Worm (Caenorhabditis elegans) whole organism, late embryonic: ENCODE data around the gene pnp-1.

Experiments used
- C08G9.2 ChIP-seq: sonication (generic microtip); optimal IDR thresholded peaks from 2 replicates; lab custom pipeline; 2016; ENCODE audit warnings: mild to moderate bottlenecking, missing genetic modification characterization, moderate library complexity, missing compliant biosample characterization
- C38D4.7 ChIP-seq: fragments of 200-800 bp; sonication (Bioruptor generic); optimal IDR thresholded peaks from 2 replicates; lab custom pipeline; 2018; ENCODE audit warnings: mild to moderate bottlenecking, missing genetic modification characterization, moderate library complexity, missing compliant biosample characterization
- F13H6.1 ChIP-seq: sonication (generic microtip); optimal IDR thresholded peaks from 2 replicates; lab custom pipeline; 2016; ENCODE audit warnings: missing genetic modification characterization, missing compliant biosample characterization
- K09A11.1 ChIP-seq: sonication (generic microtip); optimal IDR thresholded peaks from 2 replicates; lab custom pipeline; 2017; ENCODE audit warnings: antibody characterized with exemption, mild to moderate bottlenecking, missing genetic modification characterization, missing compliant biosample characterization; ENCODE audit not compliant: insufficient read depth
- T23F11.4 ChIP-seq: fragments of 200-800 bp; sonication (Bioruptor generic); optimal IDR thresholded peaks from 2 replicates; lab custom pipeline; 2018; ENCODE audit warnings: mild to moderate bottlenecking, missing genetic modification characterization, missing compliant biosample characterization
- Y22D7AL.16 ChIP-seq: sonication (generic microtip); optimal IDR thresholded peaks from 2 replicates; lab custom pipeline; 2016; ENCODE audit warnings: missing genetic modification characterization, missing compliant biosample characterization
- ama-1 ChIP-seq: fragments of 150-350 bp; optimal IDR thresholded peaks from 2 replicates; lab custom pipeline; 2014
- ceh-18 ChIP-seq: sonication (generic microtip); optimal IDR thresholded peaks from 2 replicates; lab custom pipeline; 2016; ENCODE audit warnings: missing genetic modification characterization, missing compliant biosample characterization
- ceh-19 ChIP-seq: fragments of 200-800 bp; sonication (Bioruptor generic); optimal IDR thresholded peaks from 2 replicates; lab custom pipeline; 2018; ENCODE audit warnings: mild to moderate bottlenecking, missing genetic modification characterization, missing compliant biosample characterization
- ceh-31 ChIP-seq: sonication (generic microtip); optimal IDR thresholded peaks from 2 replicates; lab custom pipeline; 2016; ENCODE audit warnings: missing genetic modification characterization, missing compliant biosample characterization
- ceh-34 ChIP-seq: sonication (generic microtip); optimal IDR thresholded peaks from 2 replicates; lab custom pipeline; 2016; ENCODE audit warnings: mild to moderate bottlenecking, missing genetic modification characterization, missing compliant biosample characterization
- ceh-48 ChIP-seq: sonication (generic microtip); optimal IDR thresholded peaks from 2 replicates; lab custom pipeline; 2016; ENCODE audit warnings: missing genetic modification characterization, inconsistent platforms, missing compliant biosample characterization
- ceh-6 ChIP-seq: fragments of 200-800 bp; sonication (Bioruptor generic); optimal IDR thresholded peaks from 2 replicates; lab custom pipeline; 2018; ENCODE audit warnings: mild to moderate bottlenecking, missing genetic modification characterization, missing compliant biosample characterization
- ceh-9 ChIP-seq: sonication (generic microtip); optimal IDR thresholded peaks from 2 replicates; lab custom pipeline; 2016; ENCODE audit warnings: mild to moderate bottlenecking, missing genetic modification characterization, inconsistent platforms, missing compliant biosample characterization
- che-1 ChIP-seq: sonication (generic microtip); optimal IDR thresholded peaks from 2 replicates; lab custom pipeline; 2016; ENCODE audit warnings: mild to moderate bottlenecking, missing genetic modification characterization, missing compliant biosample characterization
- dve-1 ChIP-seq: sonication (generic microtip); optimal IDR thresholded peaks from 2 replicates; lab custom pipeline; 2017; ENCODE audit warnings: antibody characterized with exemption, mild to moderate bottlenecking, missing genetic modification characterization, missing compliant biosample characterization
- elt-2 ChIP-seq: sonication (generic microtip); optimal IDR thresholded peaks from 2 replicates; lab custom pipeline; 2016; ENCODE audit warnings: missing genetic modification reagents, missing genetic modification characterization, missing compliant biosample characterization
- elt-4 ChIP-seq: sonication (generic microtip); optimal IDR thresholded peaks from 2 replicates; lab custom pipeline; 2016; ENCODE audit warnings: missing genetic modification characterization, missing compliant biosample characterization
- ets-4 ChIP-seq: sonication (generic microtip); optimal IDR thresholded peaks from 2 replicates; lab custom pipeline; 2016; ENCODE audit warnings: missing genetic modification characterization, missing compliant biosample characterization
- eyg-1 ChIP-seq: sonication (generic microtip); optimal IDR thresholded peaks from 2 replicates; lab custom pipeline; 2016; ENCODE audit warnings: missing genotype, missing genetic modification characterization, missing compliant biosample characterization
- fax-1 ChIP-seq: sonication (generic microtip); optimal IDR thresholded peaks from 2 replicates; lab custom pipeline; 2016; ENCODE audit warnings: missing genotype, missing genetic modification characterization, missing compliant biosample characterization
- fkh-10 ChIP-seq: fragments of 150-350 bp; optimal IDR thresholded peaks from 2 replicates; lab custom pipeline; 2014; ENCODE audit warnings: missing biosample characterization, missing genetic modification reagents, missing genetic modification characterization
- hlh-15 ChIP-seq: sonication (generic microtip); optimal IDR thresholded peaks from 2 replicates; lab custom pipeline; 2016; ENCODE audit warnings: missing genetic modification characterization, missing compliant biosample characterization
- hlh-30 ChIP-seq: sonication (generic microtip); optimal IDR thresholded peaks from 2 replicates; lab custom pipeline; 2017; ENCODE audit warnings: antibody characterized with exemption, missing genetic modification characterization, missing compliant biosample characterization; ENCODE audit not compliant: insufficient read depth
- lin-11 ChIP-seq: fragments of 200-800 bp; sonication (Bioruptor generic); optimal IDR thresholded peaks from 2 replicates; lab custom pipeline; 2018; ENCODE audit warnings: mild to moderate bottlenecking, missing genetic modification characterization, missing compliant biosample characterization
- nfya-1 ChIP-seq: sonication (generic microtip); optimal IDR thresholded peaks from 2 replicates; lab custom pipeline; 2017; ENCODE audit warnings: missing genetic modification characterization, mild to moderate bottlenecking, missing compliant biosample characterization, antibody characterized with exemption, moderate library complexity
- nhr-11 ChIP-seq: fragments of 150-350 bp; optimal IDR thresholded peaks from 2 replicates; lab custom pipeline; 2014; ENCODE audit warnings: missing biosample characterization, missing genetic modification characterization
- pag-3 ChIP-seq: sonication (generic microtip); optimal IDR thresholded peaks from 2 replicates; lab custom pipeline; 2016; ENCODE audit warnings: missing compliant biosample characterization, missing genetic modification characterization, borderline replicate concordance
- pat-9 ChIP-seq: fragments of 200-800 bp; sonication (Bioruptor generic); optimal IDR thresholded peaks from 2 replicates; lab custom pipeline; 2018; ENCODE audit warnings: mild to moderate bottlenecking, missing genetic modification characterization, moderate library complexity, missing compliant biosample characterization
- pax-1 ChIP-seq: fragments of 150-350 bp; optimal IDR thresholded peaks from 2 replicates; lab custom pipeline; 2014; ENCODE audit warnings: missing biosample characterization, missing genetic modification characterization
- pha-2 ChIP-seq: sonication (generic microtip); optimal IDR thresholded peaks from 2 replicates; lab custom pipeline; 2017; ENCODE audit warnings: mild to moderate bottlenecking, missing genetic modification characterization, missing compliant biosample characterization
- pha-4 ChIP-seq: fragments of 150-350 bp; optimal IDR thresholded peaks from 2 replicates; lab custom pipeline; 2018; ENCODE audit warnings: missing biosample characterization, missing genetic modification reagents, missing genetic modification characterization
- pqm-1 ChIP-seq: sonication (generic microtip); optimal IDR thresholded peaks from 2 replicates; lab custom pipeline; 2016; ENCODE audit warnings: missing genetic modification characterization, missing compliant biosample characterization
- rnt-1 ChIP-seq: sonication (generic microtip); optimal IDR thresholded peaks from 2 replicates; lab custom pipeline; 2016; ENCODE audit warnings: missing genetic modification characterization, missing compliant biosample characterization
- sox-2 ChIP-seq: fragments of 200-800 bp; sonication (Bioruptor generic); IDR thresholded peaks from 2 replicates; pipeline ENCODE4 v1.3.6; 2022; ENCODE audit warnings: missing genetic modification reagents, missing genetic modification characterization, missing compliant biosample characterization
- sox-4 ChIP-seq: sonication (generic microtip); optimal IDR thresholded peaks from 2 replicates; lab custom pipeline; 2017; ENCODE audit warnings: mild to moderate bottlenecking, missing genetic modification characterization, inconsistent platforms, missing compliant biosample characterization
- syd-9 ChIP-seq: sonication (generic microtip); optimal IDR thresholded peaks from 2 replicates; lab custom pipeline; 2016; ENCODE audit warnings: mild to moderate bottlenecking, missing genetic modification characterization, moderate library complexity, missing compliant biosample characterization
- tbx-2 ChIP-seq: sonication (generic microtip); optimal IDR thresholded peaks from 2 replicates; lab custom pipeline; 2016; ENCODE audit warnings: missing genetic modification characterization, missing compliant biosample characterization
- tbx-7 ChIP-seq: sonication (generic microtip); optimal IDR thresholded peaks from 2 replicates; lab custom pipeline; 2016; ENCODE audit warnings: missing genotype, missing genetic modification characterization, missing compliant biosample characterization
- ttx-3 ChIP-seq: sonication (generic microtip); optimal IDR thresholded peaks from 2 replicates; lab custom pipeline; 2016; ENCODE audit warnings: missing genetic modification reagents, missing genetic modification characterization, missing compliant biosample characterization
- unc-3 ChIP-seq, 2 experiments: fragments of 200-800 bp in 1 of 2; sonication (Bioruptor generic) in 1 of 2; sonication (generic microtip) in 1 of 2; conservative IDR thresholded peaks in 1 of 2; optimal IDR thresholded peaks in 1 of 2; 2 replicates each; pipeline versions ENCODE4 v1.3.6 to Lab custom; 2016 to 2022; ENCODE audit warnings: missing compliant biosample characterization in 2 of 2, missing genetic modification characterization in 2 of 2, missing genetic modification reagents in 1 of 2
- unc-42 ChIP-seq: sonication (generic microtip); optimal IDR thresholded peaks from 2 replicates; lab custom pipeline; 2016; ENCODE audit warnings: missing genotype, missing genetic modification characterization, missing compliant biosample characterization
- unc-55 ChIP-seq: sonication (generic microtip); optimal IDR thresholded peaks from 2 replicates; lab custom pipeline; 2017; ENCODE audit warnings: missing biosample characterization, missing genetic modification reagents, missing genetic modification characterization
- unc-86 ChIP-seq: sonication (generic microtip); optimal IDR thresholded peaks from 2 replicates; lab custom pipeline; 2016; ENCODE audit warnings: missing genetic modification characterization, missing compliant biosample characterization
- zip-5 ChIP-seq: sonication (generic microtip); optimal IDR thresholded peaks from 2 replicates; lab custom pipeline; 2016; ENCODE audit warnings: missing genetic modification characterization, missing compliant biosample characterization
- ztf-16 ChIP-seq: sonication (generic microtip); optimal IDR thresholded peaks from 2 replicates; lab custom pipeline; 2017; ENCODE audit warnings: missing genetic modification characterization, missing compliant biosample characterization

pnp-1 gene

ce11 chrIV:257095-257494, 41.0 kb downstream of the pnp-1 start, which contains the start of gene R02D3.8:
Gene R02D3.8, minus strand, starts transcription at chrIV:257203.
- TF ChIP-seq T23F11.4 (GFP tag; lab: Kevin White, UChicago) (no peak), hlh-15 (tag; lab: Kevin White, UChicago) (no peak), nhr-11 (no peak), ceh-48 (tag; lab: Kevin White, UChicago) (no peak), ztf-16 (tag; lab: Kevin White, UChicago) (no peak), pag-3 (no peak), K09A11.1 (tag; lab: Kevin White, UChicago) (no peak), ceh-31 (peak; percentile 41), fax-1 (tag; lab: Kevin White, UChicago) (no peak), tbx-2 (tag; lab: Kevin White, UChicago) (peak; percentile 27), ceh-6 (GFP tag; lab: Kevin White, UChicago) (no peak), C08G9.2 (tag; lab: Kevin White, UChicago) (peak; percentile 12), eyg-1 (no peak), syd-9 (tag; lab: Kevin White, UChicago) (no peak), zip-5 (tag; lab: Kevin White, UChicago) (no peak), C38D4.7 (no peak), ets-4 (no peak), pat-9 (tag; lab: Kevin White, UChicago) (no peak), ama-1 (lab: Kevin White, UChicago) (no peak), ttx-3 (tag; lab: Kevin White, UChicago) (no peak), unc-55 (GFP tag; lab: Kevin White, UChicago) (no peak), pqm-1 (tag; lab: Kevin White, UChicago) (no peak), sox-2 (GFP tag; lab: Robert Waterston, UW) (no peak), ceh-18 (no peak), unc-86 (tag; lab: Kevin White, UChicago) (no peak)

ce11 chrIV:255379-255857, 42.7 kb downstream of the pnp-1 start, which contains the start of gene rcat-1:
Gene rcat-1, minus strand, starts transcription at chrIV:255429.
- no peak for TF ChIP-seq pqm-1 (tag; lab: Kevin White, UChicago)
- peak; percentile 48 for TF ChIP-seq ceh-34 (tag; lab: Kevin White, UChicago)
- TF ChIP-seq ceh-18 = peak; percentile 23
- no peak for TF ChIP-seq elt-4 (tag; lab: Kevin White, UChicago)
- peak; percentile 77 for TF ChIP-seq dve-1
- TF ChIP-seq ztf-16 (tag; lab: Kevin White, UChicago) = peak; percentile 32
- peak; percentile 67 for TF ChIP-seq unc-42 (tag; lab: Kevin White, UChicago)
- no peak for TF ChIP-seq Y22D7AL.16
- TF ChIP-seq unc-3 (GFP tag; conservative IDR thresholded peaks at IDR 0.05; lab: Robert Waterston, UW) = no peak
- no peak for TF ChIP-seq unc-3 (tag; optimal IDR thresholded peaks at IDR 0.05; lab: Kevin White, UChicago)
- TF ChIP-seq pax-1 = peak; percentile 64
- peak; percentile 71 for TF ChIP-seq unc-55 (GFP tag; lab: Kevin White, UChicago)
- no peak for TF ChIP-seq tbx-7
- TF ChIP-seq rnt-1 (tag; lab: Kevin White, UChicago) = peak; percentile 7
- no peak for TF ChIP-seq F13H6.1
- no peak for TF ChIP-seq eyg-1
- peak; percentile 45 for TF ChIP-seq elt-2 (tag; lab: Kevin White, UChicago)
- no peak for TF ChIP-seq lin-11 (tag; lab: Kevin White, UChicago)
- TF ChIP-seq ceh-31 = peak; percentile 54
- TF ChIP-seq che-1 (tag; lab: Kevin White, UChicago) = no peak
- peak; percentile 74 for TF ChIP-seq nfya-1 (tag; lab: Kevin White, UChicago)
- TF ChIP-seq pag-3 = no peak
- peak; percentile 31 for TF ChIP-seq tbx-2 (tag; lab: Kevin White, UChicago)
- no peak for TF ChIP-seq fax-1 (tag; lab: Kevin White, UChicago)

- no peak for TF ChIP-seq tbx-2 (tag; lab: Kevin White, UChicago)
- no peak for TF ChIP-seq hlh-15 (tag; lab: Kevin White, UChicago)
- TF ChIP-seq hlh-30 (tag; lab: Kevin White, UChicago) = no peak
- TF ChIP-seq ceh-31 = no peak
- TF ChIP-seq pha-2 = no peak
- TF ChIP-seq ceh-6 (GFP tag; lab: Kevin White, UChicago) = no peak
- TF ChIP-seq sox-4 (tag; lab: Kevin White, UChicago) = no peak
- no peak for TF ChIP-seq fax-1 (tag; lab: Kevin White, UChicago)
- TF ChIP-seq fkh-10 (GFP tag; lab: Kevin White, UChicago) = no peak
- no peak for TF ChIP-seq ceh-9
- no peak for TF ChIP-seq pha-4 (tag; lab: Kevin White, UChicago)
- TF ChIP-seq zip-5 (tag; lab: Kevin White, UChicago) = no peak
- no peak for TF ChIP-seq ceh-19
- TF ChIP-seq Y22D7AL.16 = no peak
- no peak for TF ChIP-seq syd-9 (tag; lab: Kevin White, UChicago)
- TF ChIP-seq C38D4.7 = no peak
Observed at ce11 chrIV:252454-252853, 45.6 kb downstream of the pnp-1 start, which contains the start of gene grl-19. Gene grl-19, minus strand, starts transcription at chrIV:252554.
